Fruit fly (Drosophila melanogaster) S2 (cell line): ENCODE data around the gene CG12783.

Source experiments
- CG8478 ChIP-seq: fragments of >200 bp; optimal IDR thresholded peaks from 2 replicates; lab custom pipeline; 2018
- CTCF ChIP-seq, 2 experiments: fragments of >200 bp; optimal IDR thresholded peaks; 2 replicates each; lab custom pipeline; 2018

DNA sequence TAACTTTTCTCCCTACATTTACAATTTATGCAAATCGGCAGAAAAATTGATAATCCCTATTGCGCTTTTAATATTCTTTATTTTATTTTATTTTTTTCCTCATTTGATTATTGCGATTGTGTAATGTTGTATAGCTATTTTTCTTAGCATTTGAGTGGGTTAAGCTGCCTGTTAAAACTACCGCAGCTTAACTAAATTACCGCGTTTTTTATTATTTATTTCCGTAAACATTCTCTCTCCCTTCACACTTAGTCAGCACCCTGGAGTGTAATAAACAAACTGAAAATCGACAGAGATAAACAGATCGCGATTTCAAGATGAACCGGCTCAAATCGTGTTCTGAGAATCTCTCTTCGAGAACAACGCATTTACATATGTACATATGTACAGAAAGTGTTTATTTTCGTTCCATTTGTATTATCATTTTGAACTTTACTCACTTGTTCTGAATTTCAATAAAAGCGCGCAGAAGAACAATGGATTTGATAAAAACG lies 41.8 kb upstream of the CG12783 start:
- TF ChIP-seq CTCF (optimal IDR thresholded peaks at IDR 0.05; lab: Kevin White, UChicago) (no peak), CG8478 (lab: Kevin White, UChicago) (no peak)
